Fruit fly (Drosophila melanogaster): ENCODE data around the gene lmgB.

- TF ChIP-seq CG12605 (GFP tag; IDR thresholded peaks at IDR 0.05) (no peak), Ets98B (GFP tag; IDR thresholded peaks at IDR 0.05) (no peak), Snoo (tag; optimal IDR thresholded peaks at IDR 0.05) (no peak), Pif1A (GFP tag; optimal IDR thresholded peaks at IDR 0.05) (no peak), EcR (GFP tag; optimal IDR thresholded peaks at IDR 0.05) (no peak), CG32121 (GFP tag; IDR thresholded peaks at IDR 0.05) (no peak), CG14655 (GFP tag; optimal IDR thresholded peaks at IDR 0.05) (no peak), fd96Ca (GFP tag; IDR thresholded peaks at IDR 0.05) (no peak)
Observed at dm6 chr2L:8519390-8519789, 9.0 kb downstream of the lmgB start, which contains the start of gene Sgp.

All from whole organism, pupa.